Fruit fly (Drosophila melanogaster) whole organism, embryonic: ENCODE data around the gene comm.
A peak's percentile ranks its signal among the peaks of the same experiment; 100 is the strongest.

Source experiments
- Blimp-1 ChIP-seq: fragments of 200-800 bp; sonication (Bioruptor generic); optimal IDR thresholded peaks from 3 replicates; lab custom pipeline; 2018; ENCODE audit warnings: missing biosample characterization, missing genetic modification characterization, mild to moderate bottlenecking, moderate library complexity, missing genetic modification reagents
- C15 ChIP-seq: fragments of 200-800 bp; sonication (Bioruptor generic); IDR thresholded peaks from 3 replicates; pipeline ENCODE4 v1.3.6; 2022; ENCODE audit warnings: missing biosample characterization, missing genetic modification characterization
- CG10321 ChIP-seq: fragments of 200-800 bp; sonication (Bioruptor generic); IDR thresholded peaks from 2 replicates; pipeline ENCODE4 v1.3.6; 2022; ENCODE audit warnings: missing biosample characterization, missing genetic modification characterization
- CG10565 ChIP-seq: fragments of 200-800 bp; sonication (Bioruptor generic); optimal IDR thresholded peaks from 3 replicates; lab custom pipeline; 2016; ENCODE audit warnings: missing biosample characterization, mild to moderate bottlenecking, missing genetic modification characterization
- CG11247 ChIP-seq: fragments of 200-800 bp; sonication (Bioruptor generic); IDR thresholded peaks from 2 replicates; pipeline ENCODE4 v1.3.6; 2022; ENCODE audit warnings: missing biosample characterization, missing genetic modification characterization
- CG11723 ChIP-seq: fragments of 200-800 bp; sonication (Bioruptor generic); optimal IDR thresholded peaks from 2 replicates; lab custom pipeline; 2017; ENCODE audit warnings: missing biosample characterization, mild to moderate bottlenecking, missing genetic modification characterization
- CG1233 ChIP-seq: fragments of 200-800 bp; sonication (Bioruptor generic); optimal IDR thresholded peaks from 4 replicates; lab custom pipeline; 2018; ENCODE audit warnings: missing biosample characterization, mild to moderate bottlenecking, missing genetic modification characterization
- CG13624 ChIP-seq: fragments of 200-800 bp; sonication (Bioruptor generic); optimal IDR thresholded peaks from 2 replicates; lab custom pipeline; 2016; ENCODE audit warnings: missing biosample characterization, missing genetic modification characterization
- CG1603 ChIP-seq: fragments of 200-800 bp; sonication (Bioruptor generic); optimal IDR thresholded peaks from 2 replicates; lab custom pipeline; 2019; ENCODE audit warnings: missing biosample characterization, mild to moderate bottlenecking, missing genetic modification characterization, moderate library complexity
- CG17328 ChIP-seq: fragments of 200-800 bp; sonication (Bioruptor generic); IDR thresholded peaks from 2 replicates; pipeline ENCODE4 v1.3.6; 2022; ENCODE audit warnings: missing biosample characterization, missing genetic modification characterization
- CG17829 ChIP-seq: fragments of 200-800 bp; optimal IDR thresholded peaks from 2 replicates; lab custom pipeline; 2019; ENCODE audit warnings: missing biosample characterization, mild to moderate bottlenecking, missing genetic modification characterization, moderate library complexity
- CG1832 ChIP-seq: fragments of 200-800 bp; sonication (Bioruptor generic); optimal IDR thresholded peaks from 2 replicates; lab custom pipeline; 2017; ENCODE audit warnings: missing biosample characterization, mild to moderate bottlenecking, missing genetic modification characterization, inconsistent platforms
- CG18476 ChIP-seq: fragments of 200-800 bp; sonication (Bioruptor generic); optimal IDR thresholded peaks from 2 replicates; lab custom pipeline; 2016; ENCODE audit warnings: missing biosample characterization, mild to moderate bottlenecking, missing genetic modification characterization
- CG18599 ChIP-seq: fragments of 200-800 bp; sonication (Bioruptor generic); optimal IDR thresholded peaks from 3 replicates; lab custom pipeline; 2017; ENCODE audit warnings: missing biosample characterization, missing genetic modification characterization, mild to moderate bottlenecking, moderate library complexity, missing genetic modification reagents
- CG2202 ChIP-seq: fragments of 200-800 bp; sonication (Bioruptor generic); optimal IDR thresholded peaks from 2 replicates; lab custom pipeline; 2018; ENCODE audit warnings: missing biosample characterization, mild to moderate bottlenecking, missing genetic modification characterization
- CG31388 ChIP-seq: fragments of 200-800 bp; sonication (Bioruptor generic); optimal IDR thresholded peaks from 2 replicates; lab custom pipeline; 2016; ENCODE audit warnings: missing biosample characterization, missing genetic modification characterization
- CG32772 ChIP-seq: fragments of 200-800 bp; sonication (Bioruptor generic); IDR thresholded peaks from 2 replicates; pipeline ENCODE4 v1.3.6; 2022; ENCODE audit warnings: missing biosample characterization, missing genetic modification characterization
- CG33557 ChIP-seq: fragments of 200-800 bp; sonication (Bioruptor generic); optimal IDR thresholded peaks from 2 replicates; lab custom pipeline; 2019; ENCODE audit warnings: missing biosample characterization, mild to moderate bottlenecking, missing genetic modification characterization, moderate library complexity
- CG42726 ChIP-seq: fragments of 200-800 bp; sonication (Bioruptor generic); IDR thresholded peaks from 2 replicates; pipeline ENCODE4 v1.3.6; 2022; ENCODE audit warnings: missing biosample characterization, missing genetic modification characterization; ENCODE audit not compliant: partially characterized antibody
- CG6654 ChIP-seq: fragments of 200-800 bp; sonication (Bioruptor generic); optimal IDR thresholded peaks from 2 replicates; lab custom pipeline; 2017; ENCODE audit warnings: missing biosample characterization, mild to moderate bottlenecking, missing genetic modification characterization
- CG9727 ChIP-seq: fragments of 200-800 bp; sonication (Bioruptor generic); optimal IDR thresholded peaks from 3 replicates; lab custom pipeline; 2017; ENCODE audit warnings: missing biosample characterization, mild to moderate bottlenecking, missing genetic modification characterization
- CG9797 ChIP-seq: fragments of 200-800 bp; sonication (Bioruptor generic); optimal IDR thresholded peaks from 3 replicates; lab custom pipeline; 2018; ENCODE audit warnings: missing biosample characterization, mild to moderate bottlenecking, missing genetic modification characterization
- CTCF ChIP-seq: fragments of 200-800 bp; sonication (Bioruptor generic); optimal IDR thresholded peaks from 2 replicates; lab custom pipeline; 2017; ENCODE audit warnings: missing biosample characterization, mild to moderate bottlenecking, missing genetic modification characterization, moderate library complexity
- Dbx ChIP-seq: fragments of 200-800 bp; sonication (Bioruptor generic); IDR thresholded peaks from 3 replicates; pipeline ENCODE4 v1.3.6; 2022; ENCODE audit warnings: missing biosample characterization, missing genetic modification characterization
- Lhr ChIP-seq: fragments of 200-800 bp; sonication (Bioruptor generic); optimal IDR thresholded peaks from 3 replicates; lab custom pipeline; 2017; ENCODE audit warnings: mild to moderate bottlenecking, missing biosample characterization, missing genetic modification reagents, missing genetic modification characterization
- MBD-R2 ChIP-seq: fragments of 200-800 bp; sonication (Bioruptor generic); IDR thresholded peaks from 2 replicates; pipeline ENCODE4 v1.3.6; 2022; ENCODE audit warnings: missing biosample characterization, missing genetic modification characterization
- Max ChIP-seq: fragments of 200-800 bp; sonication (Bioruptor generic); optimal IDR thresholded peaks from 2 replicates; lab custom pipeline; 2016; ENCODE audit warnings: missing biosample characterization, mild to moderate bottlenecking, missing genetic modification characterization
- Ravus ChIP-seq: fragments of 200-800 bp; sonication (Bioruptor generic); IDR thresholded peaks from 2 replicates; pipeline ENCODE4 v1.3.6; 2022; ENCODE audit warnings: missing biosample characterization, missing genetic modification characterization
- Sox100B ChIP-seq: fragments of 200-800 bp; sonication (Bioruptor generic); optimal IDR thresholded peaks from 3 replicates; lab custom pipeline; 2018; ENCODE audit warnings: missing biosample characterization, mild to moderate bottlenecking, missing genetic modification characterization
- Sry-δ ChIP-seq: fragments of 200-800 bp; sonication (Bioruptor generic); optimal IDR thresholded peaks from 2 replicates; lab custom pipeline; 2016; ENCODE audit warnings: missing biosample characterization, missing genetic modification characterization
- Stat92E ChIP-seq, 3 experiments: fragments of >200 bp in 2 of 3; fragments of 200-800 bp in 1 of 3; sonication (Bioruptor generic) in 1 of 3; optimal IDR thresholded peaks; 2 replicates each; lab custom pipeline; 2017 to 2019; ENCODE audit warnings: missing biosample characterization in 3 of 3, missing genetic modification characterization in 3 of 3, mild to moderate bottlenecking in 1 of 3, moderate library complexity in 1 of 3
- Trl ChIP-seq, 3 experiments: fragments of >200 bp in 2 of 3; fragments of 200-800 bp in 1 of 3; sonication (Bioruptor generic) in 1 of 3; optimal IDR thresholded peaks; 2 replicates in 1 of 3; 3 replicates in 2 of 3; lab custom pipeline; 2016 to 2017; ENCODE audit warnings: missing biosample characterization in 1 of 3, missing genetic modification characterization in 1 of 3
- YL-1 ChIP-seq: fragments of 200-800 bp; sonication (Bioruptor generic); optimal IDR thresholded peaks from 3 replicates; lab custom pipeline; 2017; ENCODE audit warnings: missing biosample characterization, mild to moderate bottlenecking, missing genetic modification characterization
- ab ChIP-seq: fragments of 200-800 bp; sonication (Bioruptor generic); optimal IDR thresholded peaks from 2 replicates; lab custom pipeline; 2016; ENCODE audit warnings: missing biosample characterization, missing genetic modification characterization
- cas ChIP-seq: fragments of 200-800 bp; sonication (Bioruptor generic); IDR thresholded peaks from 2 replicates; pipeline ENCODE4 v1.3.6; 2022; ENCODE audit warnings: missing biosample characterization, missing genetic modification characterization
- crol ChIP-seq: fragments of 200-800 bp; sonication (Bioruptor generic); IDR thresholded peaks from 2 replicates; pipeline ENCODE4 v1.3.6; 2022; ENCODE audit warnings: missing biosample characterization, missing genetic modification characterization
- dati ChIP-seq: fragments of 200-800 bp; sonication (Bioruptor generic); IDR thresholded peaks from 2 replicates; pipeline ENCODE4 v1.3.6; 2022; ENCODE audit warnings: missing biosample characterization, missing genetic modification characterization
- fu2 ChIP-seq: fragments of 200-800 bp; sonication (Bioruptor generic); optimal IDR thresholded peaks from 2 replicates; lab custom pipeline; 2016; ENCODE audit warnings: missing biosample characterization, missing genetic modification characterization
- hbn ChIP-seq: fragments of 200-800 bp; sonication (Bioruptor generic); IDR thresholded peaks from 2 replicates; pipeline ENCODE4 v1.3.6; 2022; ENCODE audit warnings: missing biosample characterization, missing genetic modification characterization; ENCODE audit not compliant: partially characterized antibody
- jigr1 ChIP-seq: fragments of 200-800 bp; sonication (Bioruptor generic); IDR thresholded peaks from 3 replicates; pipeline ENCODE4 v1.3.6; 2022; ENCODE audit warnings: missing biosample characterization, missing genetic modification characterization
- kay ChIP-seq: fragments of 200-800 bp; sonication (Bioruptor generic); optimal IDR thresholded peaks from 2 replicates; lab custom pipeline; 2016; ENCODE audit warnings: missing biosample characterization, missing genetic modification characterization
- lbe ChIP-seq: fragments of 200-800 bp; sonication (Bioruptor generic); optimal IDR thresholded peaks from 2 replicates; lab custom pipeline; 2016; ENCODE audit warnings: missing biosample characterization, mild to moderate bottlenecking, missing genetic modification characterization
- nerfin-1 ChIP-seq: fragments of 200-800 bp; sonication (Bioruptor generic); optimal IDR thresholded peaks from 3 replicates; lab custom pipeline; 2019; ENCODE audit warnings: missing biosample characterization, mild to moderate bottlenecking, missing genetic modification characterization, moderate library complexity
- nom ChIP-seq: fragments of 200-800 bp; sonication (Bioruptor generic); optimal IDR thresholded peaks from 2 replicates; lab custom pipeline; 2017; ENCODE audit warnings: missing biosample characterization, missing genetic modification characterization, mild to moderate bottlenecking, moderate library complexity, missing genetic modification reagents
- p53 ChIP-seq: fragments of 200-800 bp; sonication (Bioruptor generic); optimal IDR thresholded peaks from 2 replicates; lab custom pipeline; 2016; ENCODE audit warnings: missing biosample characterization, missing genetic modification characterization
- pho ChIP-seq: fragments of 200-800 bp; sonication (Bioruptor generic); optimal IDR thresholded peaks from 2 replicates; lab custom pipeline; 2016; ENCODE audit warnings: missing biosample characterization, missing genetic modification characterization
- run ChIP-seq: fragments of 200-800 bp; sonication (Bioruptor generic); optimal IDR thresholded peaks from 3 replicates; lab custom pipeline; 2018; ENCODE audit warnings: missing biosample characterization, mild to moderate bottlenecking, missing genetic modification characterization
- salm ChIP-seq: fragments of 200-800 bp; sonication (Bioruptor generic); optimal IDR thresholded peaks from 2 replicates; lab custom pipeline; 2018; ENCODE audit warnings: missing biosample characterization, mild to moderate bottlenecking, missing genetic modification characterization
- sd ChIP-seq: fragments of 200-800 bp; sonication (Bioruptor generic); optimal IDR thresholded peaks from 3 replicates; lab custom pipeline; 2018; ENCODE audit warnings: missing biosample characterization, mild to moderate bottlenecking, missing genetic modification characterization, moderate library complexity
- tgo ChIP-seq: fragments of 200-800 bp; sonication (Bioruptor generic); IDR thresholded peaks from 3 replicates; pipeline ENCODE4 v1.3.6; 2022; ENCODE audit warnings: missing biosample characterization, missing genetic modification characterization
- vvl ChIP-seq: fragments of 200-800 bp; sonication (Bioruptor generic); IDR thresholded peaks from 2 replicates; pipeline ENCODE4 v1.3.6; 2022; ENCODE audit warnings: missing biosample characterization, missing genetic modification characterization
- zfh1 ChIP-seq: fragments of 200-800 bp; sonication (Bioruptor generic); IDR thresholded peaks from 3 replicates; pipeline ENCODE4 v1.3.6; 2022; ENCODE audit warnings: missing biosample characterization, missing genetic modification characterization

The comm gene

dm6 chr3L:15755114-15755513, 26.9 kb upstream of the comm start:
- no peak for TF ChIP-seq C15 (GFP tag; lab: Robert Waterston, UW)
- no peak for TF ChIP-seq CG13624 (GFP tag; lab: Kevin White, UChicago)
- TF ChIP-seq CG10565 (GFP tag; lab: Kevin White, UChicago): no peak
- TF ChIP-seq Blimp-1 (GFP tag; lab: Kevin White, UChicago): peak; percentile 19
- no peak for TF ChIP-seq zfh1 (GFP tag; lab: Robert Waterston, UW)
- no peak for TF ChIP-seq CG1233
- TF ChIP-seq YL-1 (GFP tag; lab: Kevin White, UChicago): no peak
- no peak for TF ChIP-seq tgo (GFP tag; lab: Robert Waterston, UW)
- no peak for TF ChIP-seq CG42726 (GFP tag; lab: Robert Waterston, UW)
- no peak for TF ChIP-seq CTCF (GFP tag; lab: Kevin White, UChicago)
- no peak for TF ChIP-seq lbe (GFP tag; lab: Kevin White, UChicago)
- no peak for TF ChIP-seq CG11247
- no peak for TF ChIP-seq CG32772
- no peak for TF ChIP-seq dati (GFP tag; lab: Robert Waterston, UW)
- no peak for TF ChIP-seq MBD-R2 (GFP tag; lab: Robert Waterston, UW)
- no peak for TF ChIP-seq CG6654
- peak in 1 of 3 experiments; percentile 8 for TF ChIP-seq Stat92E (GFP tag; optimal IDR thresholded peaks at IDR 0.05; lab: Kevin White, UChicago)
- TF ChIP-seq CG10321 (GFP tag; lab: Robert Waterston, UW): no peak
- TF ChIP-seq nom (GFP tag; lab: Kevin White, UChicago): no peak
- TF ChIP-seq CG1832: no peak
- TF ChIP-seq jigr1 (GFP tag; lab: Robert Waterston, UW): no peak
- TF ChIP-seq salm (tag; lab: Kevin White, UChicago): no peak
- no peak for TF ChIP-seq CG9727
- TF ChIP-seq vvl (GFP tag; lab: Robert Waterston, UW): no peak
- TF ChIP-seq Lhr (GFP tag; lab: Kevin White, UChicago): no peak
- no peak for TF ChIP-seq CG11723
- no peak for TF ChIP-seq Dbx
- TF ChIP-seq cas (GFP tag; lab: Robert Waterston, UW): no peak
- peak; percentile 4 for TF ChIP-seq CG1603 (tag; lab: Kevin White, UChicago)
- 0 out of 2 replicates have a peak, but pooled peaks have one; percentile 8 for TF ChIP-seq crol (GFP tag; lab: Robert Waterston, UW)
- TF ChIP-seq CG18599 (GFP tag; lab: Kevin White, UChicago): no peak
- no peak for TF ChIP-seq nerfin-1
- no peak for TF ChIP-seq pho (GFP tag; lab: Kevin White, UChicago)
- TF ChIP-seq fu2 (GFP tag; lab: Kevin White, UChicago): no peak
- TF ChIP-seq run (tag; lab: Kevin White, UChicago): no peak
- peak; percentile 70 for TF ChIP-seq sd (tag; lab: Kevin White, UChicago)
- TF ChIP-seq ab (GFP tag; lab: Kevin White, UChicago): no peak
- TF ChIP-seq CG17328: no peak
- TF ChIP-seq Ravus (GFP tag; lab: Robert Waterston, UW): no peak
- no peak for TF ChIP-seq hbn
- no peak for TF ChIP-seq p53
- TF ChIP-seq Trl (optimal IDR thresholded peaks at IDR 0.05; lab: Kevin White, UChicago): no peak
- TF ChIP-seq Trl (GFP tag; optimal IDR thresholded peaks at IDR 0.05; lab: Kevin White, UChicago): no peak
- no peak for TF ChIP-seq Sox100B (GFP tag; lab: Kevin White, UChicago)
- TF ChIP-seq CG31388 (GFP tag; lab: Kevin White, UChicago): no peak
- no peak for TF ChIP-seq CG9797 (GFP tag; lab: Kevin White, UChicago)
- no peak for TF ChIP-seq CG33557 (GFP tag; lab: Kevin White, UChicago)
- no peak for TF ChIP-seq CG2202 (tag; lab: Kevin White, UChicago)
- TF ChIP-seq Max (GFP tag; lab: Kevin White, UChicago): no peak
- peak; percentile 67 for TF ChIP-seq CG18476 (GFP tag; lab: Kevin White, UChicago)
- TF ChIP-seq CG17829: no peak
- no peak for TF ChIP-seq kay (GFP tag; lab: Kevin White, UChicago)
- TF ChIP-seq Sry-δ: no peak
